Worm (Caenorhabditis elegans) whole organism, L4/young adult: ENCODE measurements around the gene mfsd-12.

Experiments used
- W03F9.2 ChIP-seq: fragments of 150-350 bp; optimal IDR thresholded peaks from 2 replicates; lab custom pipeline; 2014; ENCODE audit warnings: missing biosample characterization, missing genetic modification characterization
- dao-5 ChIP-seq: sonication (generic microtip); optimal IDR thresholded peaks from 2 replicates; lab custom pipeline; 2016; ENCODE audit warnings: missing genotype, missing genetic modification characterization, moderate library complexity, missing compliant biosample characterization
- him-1 ChIP-seq: sonication (generic microtip); optimal IDR thresholded peaks from 2 replicates; lab custom pipeline; 2016; ENCODE audit warnings: missing genotype, missing genetic modification reagents, missing genetic modification characterization, missing compliant biosample characterization

DNA sequence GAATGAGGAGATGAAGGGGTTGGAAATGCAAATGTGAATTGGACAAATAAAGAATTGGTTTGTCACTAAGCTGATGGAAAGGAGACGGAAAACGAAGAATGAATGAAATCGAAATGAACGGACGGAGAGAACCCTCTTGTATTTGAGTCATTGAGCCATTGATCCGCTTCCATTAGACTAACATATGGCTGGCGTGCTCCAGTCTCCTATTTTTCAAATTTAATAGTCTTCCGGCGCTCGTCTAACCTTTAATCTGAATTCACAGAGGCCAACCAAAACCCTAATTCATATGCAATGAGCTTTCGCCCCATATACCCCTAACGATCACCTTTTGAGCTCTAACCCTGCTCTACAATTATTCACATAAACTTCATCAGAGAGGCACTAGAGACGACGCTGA, 45.9 kb upstream of the mfsd-12 start, which contains the start of gene C46C11.3:
- TF ChIP-seq dao-5 (tag; lab: Kevin White, UChicago) (no peak), W03F9.2 (tag; lab: Kevin White, UChicago) (no peak), him-1 (tag; lab: Kevin White, UChicago) (no peak)
